Worm (Caenorhabditis elegans): ENCODE data around the gene F54A3.5.

The F54A3.5 gene

ce11 chrII:2176688-2177087 lies 48.8 kb downstream of the F54A3.5 start, which contains the start of gene gba-1:
gba-1 (plus strand) TSS chrII:2176741.
- TF ChIP-seq klf-2 (GFP tag; conservative IDR thresholded peaks at IDR 0.05) (no peak), flt-1 (GFP tag; IDR thresholded peaks at IDR 0.05) (no peak), tab-1 (GFP tag; IDR thresholded peaks at IDR 0.05) (no peak), cog-1 (tag; optimal IDR thresholded peaks at IDR 0.05) (no peak), ref-1 (GFP tag; conservative IDR thresholded peaks at IDR 0.05) (no peak), T22C8.4 (GFP tag; IDR thresholded peaks at IDR 0.05) (no peak), ztf-23 (GFP tag; IDR thresholded peaks at IDR 0.05) (no peak), ztf-29 (GFP tag; IDR thresholded peaks at IDR 0.05) (no peak), med-1 (GFP tag; optimal IDR thresholded peaks at IDR 0.05; ENCODE audit: insufficient read depth) (no peak)

- TF ChIP-seq med-1 (GFP tag; optimal IDR thresholded peaks at IDR 0.05; ENCODE audit: insufficient read depth) = no peak
- no peak for TF ChIP-seq klf-2 (GFP tag; conservative IDR thresholded peaks at IDR 0.05)
- TF ChIP-seq ztf-29 (GFP tag; IDR thresholded peaks at IDR 0.05) = no peak
- no peak for TF ChIP-seq tab-1 (GFP tag; IDR thresholded peaks at IDR 0.05)
- TF ChIP-seq ztf-23 (GFP tag; IDR thresholded peaks at IDR 0.05) = no peak
- TF ChIP-seq flt-1 (GFP tag; IDR thresholded peaks at IDR 0.05) = no peak
- no peak for TF ChIP-seq T22C8.4 (GFP tag; IDR thresholded peaks at IDR 0.05)
- no peak for TF ChIP-seq cog-1 (tag; optimal IDR thresholded peaks at IDR 0.05)
- no peak for TF ChIP-seq ref-1 (GFP tag; conservative IDR thresholded peaks at IDR 0.05)
Measured at ce11 chrII:2175367-2175766, 50.1 kb downstream of the F54A3.5 start, which contains the start of gene C33C12.7. C33C12.7 (minus strand) TSS chrII:2175467.
